In the genomic region with DNA sequence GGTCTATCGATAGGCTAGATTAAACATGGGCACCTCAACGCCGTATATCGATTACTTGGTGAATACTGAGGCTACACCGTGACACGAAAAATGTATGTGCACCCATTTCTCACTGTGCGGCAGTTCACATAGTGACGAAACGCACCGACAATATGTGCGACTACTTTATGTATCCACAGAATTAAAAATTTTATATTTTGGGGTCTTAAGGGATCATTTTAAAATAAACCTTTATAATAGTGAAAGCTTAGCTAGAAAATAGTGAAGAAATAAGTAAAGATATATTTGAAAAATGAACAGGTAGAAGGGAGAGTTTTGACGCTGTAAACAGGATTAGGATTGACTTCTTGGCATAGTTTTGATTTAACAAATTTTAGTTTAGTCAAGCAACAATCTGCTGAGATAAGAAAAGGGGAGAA, we compare ENCODE assay signal across 5 fruit fly cellular contexts.
TF ChIP-seq lines count a peak whose summit lies in the region.

TSS of gene mRpL4 (minus strand) at position 31 of the 419 bp plus-strand sequence.

- peak; percentile 14 for TF ChIP-seq CTCF in whole organism, embryonic (GFP tag; optimal IDR thresholded peaks at IDR 0.05; lab: Kevin White, UChicago)

TF ChIP-seq in whole organism, adult, 20 proteins besides CTCF, POLR2A, EP300 and RAD21 (continues in another document):
- TF ChIP-seq tj (GFP tag; optimal IDR thresholded peaks at IDR 0.05; lab: Kevin White, UChicago) (no peak), Hr96 (GFP tag; optimal IDR thresholded peaks at IDR 0.05; lab: Kevin White, UChicago) (no peak), CG33017 (tag; optimal IDR thresholded peaks at IDR 0.05; lab: Kevin White, UChicago) (no peak), CG14711 (tag; optimal IDR thresholded peaks at IDR 0.05; lab: Kevin White, UChicago) (peak; percentile 23), Clk (GFP tag; optimal IDR thresholded peaks at IDR 0.05; lab: Kevin White, UChicago) (no peak), kay (GFP tag; lab: Kevin White, UChicago; ENCODE audit: borderline replicate concordance) (peak; percentile 80), Crg-1 (GFP tag; optimal IDR thresholded peaks at IDR 0.05; lab: Kevin White, UChicago) (no peak), cnc (optimal IDR thresholded peaks at IDR 0.05; lab: Kevin White, UChicago) (no peak), CG1620 (GFP tag; optimal IDR thresholded peaks at IDR 0.05; lab: Kevin White, UChicago) (peak; percentile 28), pad (GFP tag; optimal IDR thresholded peaks at IDR 0.05; lab: Kevin White, UChicago) (peak; percentile 13), CG11617 (GFP tag; optimal IDR thresholded peaks at IDR 0.05; lab: Kevin White, UChicago) (no peak), CG12768 (GFP tag; optimal IDR thresholded peaks at IDR 0.05; lab: Kevin White, UChicago) (no peak), Mnt (GFP tag; optimal IDR thresholded peaks at IDR 0.05; lab: Kevin White, UChicago) (peak; percentile 53), CG7045 (GFP tag; optimal IDR thresholded peaks at IDR 0.05; lab: Kevin White, UChicago) (no peak), toe (GFP tag; optimal IDR thresholded peaks at IDR 0.05; lab: Kevin White, UChicago) (peak; percentile 60), cic (GFP tag; optimal IDR thresholded peaks at IDR 0.05; lab: Kevin White, UChicago) (no peak), CG7101 (tag; optimal IDR thresholded peaks at IDR 0.05; lab: Kevin White, UChicago) (peak; percentile 1), CG5204 (GFP tag; optimal IDR thresholded peaks at IDR 0.05; lab: Kevin White, UChicago) (no peak)

TF ChIP-seq in whole organism, embryonic, 481 proteins besides CTCF, POLR2A, EP300 and RAD21 (continues in another document):
- TF ChIP-seq CG31224 (GFP tag; IDR thresholded peaks at IDR 0.05; lab: Robert Waterston, UW): peak; percentile 66
- TF ChIP-seq Trl (optimal IDR thresholded peaks at IDR 0.05; lab: Kevin White, UChicago): no peak
- TF ChIP-seq Trl (GFP tag; optimal IDR thresholded peaks at IDR 0.05; lab: Kevin White, UChicago): peak; percentile 83
- TF ChIP-seq da (GFP tag; optimal IDR thresholded peaks at IDR 0.05; lab: Kevin White, UChicago): no peak
- peak; percentile 71 for TF ChIP-seq CG8089 (GFP tag; optimal IDR thresholded peaks at IDR 0.05; lab: Kevin White, UChicago)
- no peak for TF ChIP-seq salm (tag; optimal IDR thresholded peaks at IDR 0.05; lab: Kevin White, UChicago)
- TF ChIP-seq CG31388 (GFP tag; optimal IDR thresholded peaks at IDR 0.05; lab: Kevin White, UChicago): no peak
- TF ChIP-seq hkb (optimal IDR thresholded peaks at IDR 0.05; lab: Kevin White, UChicago): no peak
- TF ChIP-seq hkb (GFP tag; IDR thresholded peaks at IDR 0.05; lab: Robert Waterston, UW): peak; percentile 35; the same call in 1 of the 2 replicates
- TF ChIP-seq CG15696 (tag; optimal IDR thresholded peaks at IDR 0.05; lab: Kevin White, UChicago): peak; percentile 47
- peak; percentile 47; the same call in 1 of the 2 replicates for TF ChIP-seq CG4730 (GFP tag; IDR thresholded peaks at IDR 0.05; lab: Robert Waterston, UW)
- peak; percentile 87 for TF ChIP-seq CG2199 (GFP tag; IDR thresholded peaks at IDR 0.05; lab: Robert Waterston, UW)
- peak; percentile 4 for TF ChIP-seq CG33557 (GFP tag; optimal IDR thresholded peaks at IDR 0.05; lab: Kevin White, UChicago)
- TF ChIP-seq gt (GFP tag; IDR thresholded peaks at IDR 0.05; lab: Robert Waterston, UW): no peak
- TF ChIP-seq CG1529 (GFP tag; optimal IDR thresholded peaks at IDR 0.05; lab: Kevin White, UChicago): no peak
- TF ChIP-seq Ets97D (GFP tag; optimal IDR thresholded peaks at IDR 0.05; lab: Kevin White, UChicago): peak; percentile 70
- TF ChIP-seq klu (GFP tag; IDR thresholded peaks at IDR 0.05; lab: Robert Waterston, UW): no peak

TF ChIP-seq in whole organism, prepupa, 60 proteins besides CTCF, POLR2A, EP300 and RAD21 (continues in another document):
- TF ChIP-seq Eip78C (GFP tag; lab: Kevin White, UChicago): no peak
- no peak for TF ChIP-seq CG11902 (GFP tag; optimal IDR thresholded peaks at IDR 0.05; lab: Kevin White, UChicago)
- TF ChIP-seq Hr38 (GFP tag; optimal IDR thresholded peaks at IDR 0.05; lab: Kevin White, UChicago): peak; percentile 11
- no peak for TF ChIP-seq Blimp-1 (GFP tag; optimal IDR thresholded peaks at IDR 0.05; lab: Kevin White, UChicago)
- peak; percentile 39 for TF ChIP-seq acj6 (GFP tag; optimal IDR thresholded peaks at IDR 0.05; lab: Kevin White, UChicago)
- TF ChIP-seq Sox102F (GFP tag; optimal IDR thresholded peaks at IDR 0.05; lab: Kevin White, UChicago): no peak
- no peak for TF ChIP-seq CG34406 (GFP tag; optimal IDR thresholded peaks at IDR 0.05; lab: Kevin White, UChicago)
- TF ChIP-seq CG8632 (GFP tag; optimal IDR thresholded peaks at IDR 0.05; lab: Kevin White, UChicago): no peak
- TF ChIP-seq pdm3 (GFP tag; optimal IDR thresholded peaks at IDR 0.05; lab: Kevin White, UChicago): no peak
- TF ChIP-seq Smox (GFP tag; optimal IDR thresholded peaks at IDR 0.05; lab: Kevin White, UChicago): no peak
- TF ChIP-seq CG6792 (GFP tag; optimal IDR thresholded peaks at IDR 0.05; lab: Kevin White, UChicago): peak; percentile 45
- no peak for TF ChIP-seq CG6854 (GFP tag; optimal IDR thresholded peaks at IDR 0.05; lab: Kevin White, UChicago)
- TF ChIP-seq Hr39 (GFP tag; optimal IDR thresholded peaks at IDR 0.05; lab: Kevin White, UChicago): no peak
- peak; percentile 73 for TF ChIP-seq Hr4 (GFP tag; optimal IDR thresholded peaks at IDR 0.05; lab: Kevin White, UChicago)
- TF ChIP-seq CG8319 (GFP tag; optimal IDR thresholded peaks at IDR 0.05; lab: Kevin White, UChicago): peak; percentile 21
- peak; percentile 69 for TF ChIP-seq CG31627 (GFP tag; optimal IDR thresholded peaks at IDR 0.05; lab: Kevin White, UChicago)
- no peak for TF ChIP-seq achi (GFP tag; optimal IDR thresholded peaks at IDR 0.05; lab: Kevin White, UChicago)
- no peak for TF ChIP-seq esn (GFP tag; optimal IDR thresholded peaks at IDR 0.05; lab: Kevin White, UChicago)
- TF ChIP-seq Sox14 (GFP tag; optimal IDR thresholded peaks at IDR 0.05; lab: Kevin White, UChicago): no peak

TF ChIP-seq in whole organism, pupa, 21 proteins besides CTCF, POLR2A, EP300 and RAD21:
- TF ChIP-seq CG13204 (GFP tag; optimal IDR thresholded peaks at IDR 0.05; lab: Kevin White, UChicago): no peak
- TF ChIP-seq Snoo (tag; optimal IDR thresholded peaks at IDR 0.05; lab: Kevin White, UChicago): peak; percentile 14
- TF ChIP-seq gl (tag; optimal IDR thresholded peaks at IDR 0.05; lab: Kevin White, UChicago): no peak
- peak; percentile 71 for TF ChIP-seq D1 (tag; optimal IDR thresholded peaks at IDR 0.05; lab: Kevin White, UChicago)
- TF ChIP-seq CG14655 (GFP tag; optimal IDR thresholded peaks at IDR 0.05; lab: Kevin White, UChicago): no peak
- no peak; the same call in 1 of the 2 replicates for TF ChIP-seq Ets98B (GFP tag; IDR thresholded peaks at IDR 0.05; lab: Robert Waterston, UW)
- TF ChIP-seq CG32121 (GFP tag; IDR thresholded peaks at IDR 0.05; lab: Robert Waterston, UW): peak; percentile 27; the same call in 1 of the 2 replicates
- no peak for TF ChIP-seq Pif1B (GFP tag; optimal IDR thresholded peaks at IDR 0.05; lab: Kevin White, UChicago)

TF ChIP-seq in whole organism, wandering third instar larva, 38 proteins besides CTCF, POLR2A, EP300 and RAD21 (continues in another document):
- TF ChIP-seq Rel (GFP tag; optimal IDR thresholded peaks at IDR 0.05; lab: Kevin White, UChicago) (no peak), Rel (tag; optimal IDR thresholded peaks at IDR 0.05; lab: Kevin White, UChicago) (no peak), GATAd (GFP tag; optimal IDR thresholded peaks at IDR 0.05; lab: Kevin White, UChicago) (no peak), Dfd (GFP tag; optimal IDR thresholded peaks at IDR 0.05; lab: Kevin White, UChicago) (no peak), CG32264 (GFP tag; optimal IDR thresholded peaks at IDR 0.05; lab: Kevin White, UChicago) (no peak), tai (GFP tag; optimal IDR thresholded peaks at IDR 0.05; lab: Kevin White, UChicago) (peak; percentile 85), Jra (GFP tag; optimal IDR thresholded peaks at IDR 0.05; lab: Kevin White, UChicago) (peak; percentile 57), ey (GFP tag; optimal IDR thresholded peaks at IDR 0.05; lab: Kevin White, UChicago) (no peak), CG9705 (GFP tag; optimal IDR thresholded peaks at IDR 0.05; lab: Kevin White, UChicago) (no peak), usp (GFP tag; optimal IDR thresholded peaks at IDR 0.05; lab: Kevin White, UChicago) (no peak), Hr78 (GFP tag; optimal IDR thresholded peaks at IDR 0.05; lab: Kevin White, UChicago) (no peak), pan (optimal IDR thresholded peaks at IDR 0.05; lab: Kevin White, UChicago) (no peak), Myc (optimal IDR thresholded peaks at IDR 0.05; lab: Kevin White, UChicago) (no peak), jim (GFP tag; optimal IDR thresholded peaks at IDR 0.05; lab: Kevin White, UChicago) (no peak), dmrt93B (GFP tag; optimal IDR thresholded peaks at IDR 0.05; lab: Kevin White, UChicago) (no peak), Mio (GFP tag; optimal IDR thresholded peaks at IDR 0.05; lab: Kevin White, UChicago) (no peak), Dif (GFP tag; optimal IDR thresholded peaks at IDR 0.05; lab: Kevin White, UChicago; ENCODE audit: partially characterized antibody) (no peak), lola (GFP tag; optimal IDR thresholded peaks at IDR 0.05; lab: Kevin White, UChicago) (no peak), foxo (GFP tag; optimal IDR thresholded peaks at IDR 0.05; lab: Kevin White, UChicago) (peak in 1 of 2 experiments; percentile 71), Abd-B (GFP tag; optimal IDR thresholded peaks at IDR 0.05; lab: Kevin White, UChicago) (no peak), fru (GFP tag; optimal IDR thresholded peaks at IDR 0.05; lab: Kevin White, UChicago) (no peak), dl (GFP tag; optimal IDR thresholded peaks at IDR 0.05; lab: Kevin White, UChicago; ENCODE audit: insufficient read depth in 1 of 2, partially characterized antibody in 2 of 2) (no peak), sv (GFP tag; optimal IDR thresholded peaks at IDR 0.05; lab: Kevin White, UChicago) (peak; percentile 64), Hr83 (GFP tag; optimal IDR thresholded peaks at IDR 0.05; lab: Kevin White, UChicago; ENCODE audit: poor library complexity, severe bottlenecking) (peak; percentile 63), Hnf4 (GFP tag; optimal IDR thresholded peaks at IDR 0.05; lab: Kevin White, UChicago) (peak; percentile 81), psq (GFP tag; optimal IDR thresholded peaks at IDR 0.05; lab: Kevin White, UChicago) (peak; percentile 43), OdsH (GFP tag; optimal IDR thresholded peaks at IDR 0.05; lab: Kevin White, UChicago) (peak; percentile 14), h (GFP tag; optimal IDR thresholded peaks at IDR 0.05; lab: Kevin White, UChicago) (no peak), dsf (GFP tag; optimal IDR thresholded peaks at IDR 0.05; lab: Kevin White, UChicago; ENCODE audit: borderline replicate concordance) (no peak), br (GFP tag; optimal IDR thresholded peaks at IDR 0.05; lab: Kevin White, UChicago) (no peak), woc (GFP tag; optimal IDR thresholded peaks at IDR 0.05; lab: Kevin White, UChicago) (peak; percentile 72), CrebA (GFP tag; optimal IDR thresholded peaks at IDR 0.05; lab: Kevin White, UChicago; ENCODE audit: borderline replicate concordance) (no peak)
